Fruit fly (Drosophila melanogaster): ENCODE results near the gene CG12236.

- TF ChIP-seq pan (optimal IDR thresholded peaks at IDR 0.05) (no peak), pan (GFP tag; optimal IDR thresholded peaks at IDR 0.05 in 1 of 2, IDR thresholded peaks at IDR 0.05 in 1 of 2) (no peak), cg (GFP tag; optimal IDR thresholded peaks at IDR 0.05) (no peak), CG30020 (tag; optimal IDR thresholded peaks at IDR 0.05) (no peak), CG17612 (GFP tag; IDR thresholded peaks at IDR 0.05) (no peak), GATAe (GFP tag; conservative IDR thresholded peaks at IDR 0.05) (no peak), PHDP (tag; optimal IDR thresholded peaks at IDR 0.05) (no peak), Stat92E (GFP tag; optimal IDR thresholded peaks at IDR 0.05) (no peak), CG2202 (tag; optimal IDR thresholded peaks at IDR 0.05) (no peak)
Observed at dm6 chrX:5888260-5888659, 19.7 kb upstream of the CG12236 start.

All from whole organism, embryonic.